Worm (Caenorhabditis elegans) whole organism, early embryonic: ENCODE data around the gene zer-1.
"Not testable (repeated sequence)": the region's sequence is repeated elsewhere in the genome, so short reads cannot be mapped to it uniquely, and the experiment has no call there.

Experiments used
- ama-1 ChIP-seq: fragments of 150-350 bp; optimal IDR thresholded peaks from 2 replicates; lab custom pipeline; 2014
- ceh-36 ChIP-seq: sonication (generic microtip); optimal IDR thresholded peaks from 2 replicates; lab custom pipeline; 2016; ENCODE audit warnings: missing genetic modification characterization, inconsistent platforms, missing compliant biosample characterization
- ets-7 ChIP-seq: sonication (generic microtip); optimal IDR thresholded peaks from 2 replicates; lab custom pipeline; 2016; ENCODE audit warnings: missing genotype, missing genetic modification characterization, missing compliant biosample characterization
- hmg-4 ChIP-seq: fragments of 200-800 bp; sonication (Bioruptor generic); optimal IDR thresholded peaks from 2 replicates; lab custom pipeline; 2018; ENCODE audit warnings: mild to moderate bottlenecking, missing genetic modification characterization, missing compliant biosample characterization
- tra-4 ChIP-seq: sonication (generic microtip); optimal IDR thresholded peaks from 2 replicates; lab custom pipeline; 2017; ENCODE audit warnings: missing genetic modification characterization, missing compliant biosample characterization

- TF ChIP-seq ceh-36 (tag; lab: Kevin White, UChicago) (peak; percentile 85), ets-7 (peak; percentile 94), tra-4 (tag; lab: Kevin White, UChicago) (peak; percentile 32)
- not testable (repeated sequence) for TF ChIP-seq hmg-4 (GFP tag; lab: Kevin White, UChicago); ama-1 (lab: Kevin White, UChicago)
These were observed 44.8 kb upstream of the zer-1 start for ce11 chrIII:931405-931804.
